Fruit fly (Drosophila melanogaster): ENCODE data around the gene CG15923.

dm6 chr3R:20579816-20580215 lies 36.9 kb downstream of the CG15923 start, which contains the start of the genes EloB and Srp14:
- TF ChIP-seq CG8478 (optimal IDR thresholded peaks at IDR 0.05) = no peak
- TF ChIP-seq CTCF (optimal IDR thresholded peaks at IDR 0.05) = no peak
